Fruit fly (Drosophila melanogaster) whole organism, prepupa: Measurements from ENCODE around the gene CG31106.

Source experiments
- CG10631 ChIP-seq: fragments of 200-800 bp; sonication (Bioruptor generic); optimal IDR thresholded peaks from 2 replicates; lab custom pipeline; 2016; ENCODE audit warnings: missing biosample characterization, missing genetic modification characterization
- CG10669 ChIP-seq: fragments of 200-800 bp; sonication (Bioruptor generic); optimal IDR thresholded peaks from 3 replicates; lab custom pipeline; 2018; ENCODE audit warnings: missing biosample characterization, mild to moderate bottlenecking, missing genetic modification characterization, moderate library complexity
- CG11294 ChIP-seq: fragments of 200-800 bp; sonication (Bioruptor generic); IDR thresholded peaks from 2 replicates; pipeline ENCODE4 v1.3.6; 2022; ENCODE audit warnings: missing biosample characterization, missing genetic modification characterization
- CG11762 ChIP-seq: fragments of 200-800 bp; sonication (Bioruptor generic); optimal IDR thresholded peaks from 3 replicates; lab custom pipeline; 2016; ENCODE audit warnings: missing biosample characterization, missing genetic modification characterization; ENCODE audit not compliant: insufficient read depth
- CG11902 ChIP-seq: fragments of 200-800 bp; sonication (Bioruptor generic); optimal IDR thresholded peaks from 3 replicates; lab custom pipeline; 2016; ENCODE audit warnings: missing biosample characterization, missing genetic modification characterization
- CG15336 ChIP-seq: fragments of 200-800 bp; sonication (Bioruptor generic); IDR thresholded peaks from 2 replicates; pipeline ENCODE4 v1.3.6; 2022; ENCODE audit warnings: missing biosample characterization, missing genetic modification characterization
- CG1621 ChIP-seq: fragments of 200-800 bp; sonication (Bioruptor generic); optimal IDR thresholded peaks from 3 replicates; lab custom pipeline; 2018; ENCODE audit warnings: missing biosample characterization, mild to moderate bottlenecking, missing genetic modification characterization
- CG16779 ChIP-seq: fragments of 200-800 bp; sonication (Bioruptor generic); optimal IDR thresholded peaks from 3 replicates; lab custom pipeline; 2017; ENCODE audit warnings: missing biosample characterization, mild to moderate bottlenecking, missing genetic modification characterization
- CG3032 ChIP-seq: fragments of 200-800 bp; optimal IDR thresholded peaks from 2 replicates; lab custom pipeline; 2019; ENCODE audit warnings: missing biosample characterization, mild to moderate bottlenecking, missing genetic modification characterization, moderate library complexity
- CG31627 ChIP-seq: fragments of 200-800 bp; sonication (Bioruptor generic); optimal IDR thresholded peaks from 3 replicates; lab custom pipeline; 2016; ENCODE audit warnings: missing biosample characterization, missing genetic modification characterization
- CG32006 ChIP-seq: fragments of 200-800 bp; sonication (Bioruptor generic); optimal IDR thresholded peaks from 3 replicates; lab custom pipeline; 2017; ENCODE audit warnings: missing biosample characterization, mild to moderate bottlenecking, missing genetic modification characterization
- CG34406 ChIP-seq: fragments of 200-800 bp; sonication (Bioruptor generic); optimal IDR thresholded peaks from 3 replicates; lab custom pipeline; 2016; ENCODE audit warnings: missing biosample characterization, missing genetic modification characterization
- CG4318 ChIP-seq: fragments of 200-800 bp; sonication (Bioruptor generic); optimal IDR thresholded peaks from 3 replicates; lab custom pipeline; 2017; ENCODE audit warnings: missing biosample characterization, mild to moderate bottlenecking, missing genetic modification characterization
- CG6163 ChIP-seq: fragments of 200-800 bp; sonication (Bioruptor generic); IDR thresholded peaks from 3 replicates; pipeline ENCODE4 v1.3.6; 2022; ENCODE audit warnings: missing biosample characterization, missing genetic modification characterization
- CG6276 ChIP-seq: fragments of 200-800 bp; sonication (Bioruptor generic); optimal IDR thresholded peaks from 2 replicates; lab custom pipeline; 2017; ENCODE audit warnings: missing biosample characterization, mild to moderate bottlenecking, missing genetic modification characterization
- CG6792 ChIP-seq: fragments of 200-800 bp; sonication (Bioruptor generic); optimal IDR thresholded peaks from 3 replicates; lab custom pipeline; 2016; ENCODE audit warnings: missing biosample characterization, missing genetic modification characterization
- CG6808 ChIP-seq: fragments of 200-800 bp; sonication (Bioruptor generic); optimal IDR thresholded peaks from 3 replicates; lab custom pipeline; 2017; ENCODE audit warnings: missing biosample characterization, missing genetic modification characterization, mild to moderate bottlenecking, moderate library complexity, missing genetic modification reagents
- CG6854 ChIP-seq: fragments of 200-800 bp; sonication (Bioruptor generic); optimal IDR thresholded peaks from 2 replicates; lab custom pipeline; 2017; ENCODE audit warnings: missing biosample characterization, mild to moderate bottlenecking, missing genetic modification characterization
- CG7368 ChIP-seq: fragments of 200-800 bp; sonication (Bioruptor generic); optimal IDR thresholded peaks from 3 replicates; lab custom pipeline; 2016; ENCODE audit warnings: missing biosample characterization, missing genetic modification characterization
- CG8119 ChIP-seq: fragments of 200-800 bp; sonication (Bioruptor generic); IDR thresholded peaks from 3 replicates; pipeline ENCODE4 v1.3.6; 2022; ENCODE audit warnings: missing biosample characterization, missing genetic modification characterization
- CG8319 ChIP-seq: fragments of 200-800 bp; sonication (Bioruptor generic); optimal IDR thresholded peaks from 3 replicates; lab custom pipeline; 2016; ENCODE audit warnings: missing biosample characterization, missing genetic modification characterization
- CG8632 ChIP-seq: fragments of 200-800 bp; sonication (Bioruptor generic); optimal IDR thresholded peaks from 3 replicates; lab custom pipeline; 2016; ENCODE audit warnings: missing biosample characterization, missing genetic modification characterization
- Eip75B ChIP-seq: fragments of 200-800 bp; sonication (Bioruptor generic); optimal IDR thresholded peaks from 3 replicates; lab custom pipeline; 2016; ENCODE audit warnings: missing biosample characterization, missing genetic modification characterization
- Eip78C ChIP-seq: fragments of 200-800 bp; sonication (Bioruptor generic); peaks from one replicate; lab custom pipeline; 2016; ENCODE audit warnings: missing biosample characterization, missing genetic modification characterization
- Eip93F ChIP-seq: fragments of 200-800 bp; sonication (Bioruptor generic); optimal IDR thresholded peaks from 2 replicates; lab custom pipeline; 2016; ENCODE audit warnings: missing biosample characterization, mild to moderate bottlenecking, missing genetic modification characterization
- Ets21C ChIP-seq: fragments of 200-800 bp; sonication (Bioruptor generic); optimal IDR thresholded peaks from 3 replicates; lab custom pipeline; 2016; ENCODE audit warnings: missing biosample characterization, missing genetic modification characterization
- Ets96B ChIP-seq: fragments of 200-800 bp; optimal IDR thresholded peaks from 2 replicates; lab custom pipeline; 2019; ENCODE audit warnings: missing biosample characterization, mild to moderate bottlenecking, missing genetic modification characterization, moderate library complexity
- Gug ChIP-seq: fragments of 200-800 bp; sonication (Bioruptor generic); IDR thresholded peaks from 2 replicates; pipeline ENCODE4 v1.3.6; 2022; ENCODE audit warnings: missing biosample characterization, missing genetic modification characterization
- Hr38 ChIP-seq: sonication (Bioruptor generic); optimal IDR thresholded peaks from 2 replicates; lab custom pipeline; 2016; ENCODE audit warnings: missing biosample characterization, missing genetic modification characterization
- Hr39 ChIP-seq: fragments of 200-800 bp; sonication (Bioruptor generic); optimal IDR thresholded peaks from 2 replicates; lab custom pipeline; 2016; ENCODE audit warnings: missing biosample characterization, missing genetic modification characterization
- Hr4 ChIP-seq: fragments of 200-800 bp; sonication (Bioruptor generic); optimal IDR thresholded peaks from 3 replicates; lab custom pipeline; 2016; ENCODE audit warnings: missing biosample characterization, missing genetic modification characterization
- Lpt ChIP-seq: fragments of 200-800 bp; sonication (Bioruptor generic); optimal IDR thresholded peaks from 3 replicates; lab custom pipeline; 2016; ENCODE audit warnings: missing biosample characterization, missing genetic modification characterization
- Met ChIP-seq: fragments of 200-800 bp; sonication (Bioruptor generic); optimal IDR thresholded peaks from 3 replicates; lab custom pipeline; 2016; ENCODE audit warnings: missing biosample characterization, missing genetic modification characterization
- OdsH ChIP-seq: fragments of 200-800 bp; sonication (Bioruptor generic); optimal IDR thresholded peaks from 3 replicates; lab custom pipeline; 2016; ENCODE audit warnings: missing biosample characterization, missing genetic modification characterization
- Sox102F ChIP-seq: fragments of 200-800 bp; sonication (Bioruptor generic); optimal IDR thresholded peaks from 2 replicates; lab custom pipeline; 2016; ENCODE audit warnings: missing biosample characterization, mild to moderate bottlenecking, missing genetic modification characterization
- Sox14 ChIP-seq: fragments of 200-800 bp; sonication (Bioruptor generic); optimal IDR thresholded peaks from 3 replicates; lab custom pipeline; 2016; ENCODE audit warnings: missing biosample characterization, missing genetic modification characterization
- Sox15 ChIP-seq: fragments of 200-800 bp; sonication (Bioruptor generic); optimal IDR thresholded peaks from 3 replicates; lab custom pipeline; 2016; ENCODE audit warnings: missing biosample characterization, missing genetic modification characterization
- achi ChIP-seq: fragments of 200-800 bp; sonication (Bioruptor generic); optimal IDR thresholded peaks from 3 replicates; lab custom pipeline; 2016; ENCODE audit warnings: missing biosample characterization, missing genetic modification characterization
- acj6 ChIP-seq: fragments of 200-800 bp; sonication (Bioruptor generic); optimal IDR thresholded peaks from 3 replicates; lab custom pipeline; 2016; ENCODE audit warnings: missing biosample characterization, missing genetic modification characterization
- dac ChIP-seq: fragments of 200-800 bp; sonication (Bioruptor generic); optimal IDR thresholded peaks from 2 replicates; lab custom pipeline; 2017; ENCODE audit warnings: missing biosample characterization, mild to moderate bottlenecking, missing genetic modification characterization
- dsx ChIP-seq: fragments of 200-800 bp; optimal IDR thresholded peaks from 3 replicates; lab custom pipeline; 2019; ENCODE audit warnings: missing biosample characterization, mild to moderate bottlenecking, missing genetic modification characterization, moderate library complexity; ENCODE audit not compliant: poor library complexity, severe bottlenecking
- esn ChIP-seq: fragments of 200-800 bp; sonication (Bioruptor generic); optimal IDR thresholded peaks from 2 replicates; lab custom pipeline; 2016; ENCODE audit warnings: missing biosample characterization, mild to moderate bottlenecking, missing genetic modification characterization, moderate library complexity
- fd59A ChIP-seq: fragments of 200-800 bp; sonication (Bioruptor generic); optimal IDR thresholded peaks from 2 replicates; lab custom pipeline; 2017; ENCODE audit warnings: missing biosample characterization, mild to moderate bottlenecking, missing genetic modification characterization, missing genetic modification reagents
- fd85E ChIP-seq: fragments of 200-800 bp; sonication (Bioruptor generic); optimal IDR thresholded peaks from 3 replicates; lab custom pipeline; 2016; ENCODE audit warnings: missing biosample characterization, missing genetic modification characterization
- fkh ChIP-seq: fragments of 200-800 bp; sonication (Bioruptor generic); optimal IDR thresholded peaks from 3 replicates; lab custom pipeline; 2017; ENCODE audit warnings: missing biosample characterization, mild to moderate bottlenecking, missing genetic modification characterization, moderate library complexity
- lz ChIP-seq: fragments of 200-800 bp; sonication (Bioruptor generic); optimal IDR thresholded peaks from 3 replicates; lab custom pipeline; 2016; ENCODE audit warnings: missing biosample characterization, missing genetic modification characterization
- net ChIP-seq: fragments of 200-800 bp; sonication (Bioruptor generic); optimal IDR thresholded peaks from 3 replicates; lab custom pipeline; 2016; ENCODE audit warnings: missing biosample characterization, missing genetic modification characterization
- pdm3 ChIP-seq: fragments of 200-800 bp; sonication (Bioruptor generic); optimal IDR thresholded peaks from 3 replicates; lab custom pipeline; 2016; ENCODE audit warnings: missing biosample characterization, missing genetic modification characterization
- spab ChIP-seq: fragments of 200-800 bp; sonication (Bioruptor generic); optimal IDR thresholded peaks from 2 replicates; lab custom pipeline; 2017; ENCODE audit warnings: missing biosample characterization, mild to moderate bottlenecking, missing genetic modification characterization, missing genetic modification reagents
- ss ChIP-seq, 2 experiments: fragments of 200-800 bp; sonication (Bioruptor generic); optimal IDR thresholded peaks; 2 replicates in 1 of 2; 3 replicates in 1 of 2; lab custom pipeline; 2017 to 2018; ENCODE audit warnings: mild to moderate bottlenecking in 2 of 2, missing biosample characterization in 2 of 2, missing genetic modification characterization in 2 of 2, moderate library complexity in 1 of 2
- svp ChIP-seq: fragments of 200-800 bp; sonication (Bioruptor generic); peaks from one replicate; lab custom pipeline; 2016; ENCODE audit warnings: missing biosample characterization, missing genetic modification characterization
- vri ChIP-seq: fragments of 200-800 bp; sonication (Bioruptor generic); optimal IDR thresholded peaks from 3 replicates; lab custom pipeline; 2016; ENCODE audit warnings: missing biosample characterization, mild to moderate bottlenecking, missing genetic modification characterization

CG31106 gene

dm6 chr3R:25174244-25174643 is 41.9 kb upstream of the CG31106 start:
- TF ChIP-seq CG10669 (peak; percentile 70), CG8632 (GFP tag; lab: Kevin White, UChicago) (peak; percentile 50), Sox15 (peak; percentile 40), CG10631 (GFP tag; lab: Kevin White, UChicago) (peak; percentile 50), CG34406 (GFP tag; lab: Kevin White, UChicago) (peak; percentile 31), lz (peak; percentile 73), ss (GFP tag; optimal IDR thresholded peaks at IDR 0.05; lab: Kevin White, UChicago) (peak; percentile 26 to 55), CG32006 (peak; percentile 18), CG11902 (peak; percentile 48), Gug (GFP tag; lab: Robert Waterston, UW) (no peak), dsx (GFP tag; lab: Kevin White, UChicago) (peak; percentile 58), CG6808 (GFP tag; lab: Kevin White, UChicago) (peak; percentile 73), fd59A (GFP tag; lab: Kevin White, UChicago) (peak; percentile 40), Met (GFP tag; lab: Kevin White, UChicago) (peak; percentile 70), Eip93F (GFP tag; lab: Kevin White, UChicago) (no peak), CG6276 (no peak), CG11294 (GFP tag; lab: Robert Waterston, UW) (no peak), pdm3 (peak; percentile 56), spab (GFP tag; lab: Kevin White, UChicago) (peak; percentile 67), Eip75B (GFP tag; lab: Kevin White, UChicago) (peak; percentile 63), CG7368 (GFP tag; lab: Kevin White, UChicago) (peak; percentile 35), CG6854 (GFP tag; lab: Kevin White, UChicago) (no peak), Sox14 (GFP tag; lab: Kevin White, UChicago) (peak; percentile 54), CG8319 (GFP tag; lab: Kevin White, UChicago) (peak; percentile 14), CG6792 (GFP tag; lab: Kevin White, UChicago) (peak; percentile 58), Lpt (no peak), esn (GFP tag; lab: Kevin White, UChicago) (peak; percentile 76), net (GFP tag; lab: Kevin White, UChicago) (peak; percentile 40), fd85E (GFP tag; lab: Kevin White, UChicago) (no peak), Ets21C (peak; percentile 63), Sox102F (GFP tag; lab: Kevin White, UChicago) (peak; percentile 49), vri (GFP tag; lab: Kevin White, UChicago) (peak; percentile 30), CG8119 (GFP tag; lab: Robert Waterston, UW) (0 out of 3 replicates have a peak, but pooled peaks have one; percentile 20), Hr39 (GFP tag; lab: Kevin White, UChicago) (peak; percentile 68), achi (GFP tag; lab: Kevin White, UChicago) (peak; percentile 46), Hr4 (no peak), CG16779 (tag; lab: Kevin White, UChicago) (peak; percentile 23), OdsH (GFP tag; lab: Kevin White, UChicago) (peak; percentile 47), CG4318 (GFP tag; lab: Kevin White, UChicago) (no peak), CG11762 (GFP tag; lab: Kevin White, UChicago) (peak; percentile 4), Eip78C (GFP tag; lab: Kevin White, UChicago) (peak; percentile 87), CG15336 (GFP tag; lab: Robert Waterston, UW) (0 out of 2 replicates have a peak, but pooled peaks have one; percentile 11), svp (GFP tag; lab: Kevin White, UChicago) (peak; percentile 87), CG31627 (peak; percentile 72), Ets96B (tag; lab: Kevin White, UChicago) (peak; percentile 69), acj6 (peak; percentile 59), dac (GFP tag; lab: Kevin White, UChicago) (no peak), CG6163 (GFP tag; lab: Robert Waterston, UW) (peak; percentile 45; the same call in 1 of the 3 replicates), CG3032 (tag; lab: Kevin White, UChicago) (peak; percentile 61), fkh (GFP tag; lab: Kevin White, UChicago) (no peak), CG1621 (tag; lab: Kevin White, UChicago) (peak; percentile 33), Hr38 (no peak)
